Fruit fly (Drosophila melanogaster) whole organism: ENCODE data around the gene CG15728.

Experiments
- CG8478 ChIP-seq: fragments of >200 bp; optimal IDR thresholded peaks from 2 replicates; lab custom pipeline; 2018; ENCODE audit warnings: inconsistent platforms
- pan ChIP-seq: fragments of >200 bp; optimal IDR thresholded peaks from 2 replicates; lab custom pipeline; 2017
- psq ChIP-seq: fragments of >200 bp; optimal IDR thresholded peaks from 2 replicates; lab custom pipeline; 2017
- usp ChIP-seq: fragments of >200 bp; optimal IDR thresholded peaks from 2 replicates; lab custom pipeline; 2017; ENCODE audit warnings: missing biosample characterization, missing genetic modification characterization, mixed read lengths

DNA sequence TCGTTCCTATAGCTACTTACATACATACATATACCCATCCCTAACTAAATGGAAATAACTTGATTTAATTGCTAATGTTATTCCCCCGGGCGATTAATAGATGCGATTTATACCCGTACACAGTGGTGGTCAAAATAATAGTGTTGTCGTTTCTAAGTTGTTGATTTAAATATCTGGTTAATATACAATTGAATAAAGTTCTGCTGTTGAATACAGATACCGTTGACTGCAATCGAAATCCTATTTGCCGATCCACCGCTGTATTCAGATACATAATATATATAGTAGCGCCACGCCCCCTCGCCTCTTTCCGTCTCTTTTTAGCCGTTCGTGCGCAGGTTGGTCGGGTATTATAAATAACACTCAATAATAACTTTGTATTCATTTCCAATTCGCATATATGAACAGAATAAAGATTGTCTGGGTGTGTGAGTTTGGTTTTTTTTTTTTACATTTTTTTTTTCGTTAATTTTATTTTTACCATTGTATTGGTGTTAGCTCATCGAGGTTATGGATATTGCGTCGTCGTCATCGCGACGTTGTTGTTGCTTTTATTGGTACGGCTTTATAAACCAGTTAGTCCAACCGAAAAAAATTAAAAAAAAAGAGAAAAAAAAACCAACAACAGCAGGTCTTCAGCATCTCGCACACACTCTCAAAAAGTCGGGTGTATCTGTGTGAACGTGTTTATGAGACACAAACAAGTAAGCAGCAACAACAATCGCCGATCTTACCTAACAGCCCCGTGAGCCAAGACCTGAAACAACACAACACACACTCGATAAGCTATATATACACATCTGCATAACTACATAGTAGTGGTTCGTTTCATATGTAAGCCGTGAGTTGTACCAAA lies 48.5 kb downstream of the CG15728 start:
- TF ChIP-seq psq (lab: Kevin White, UChicago) = no peak
- TF ChIP-seq usp (GFP tag; lab: Kevin White, UChicago) = no peak
- TF ChIP-seq pan = no peak
- TF ChIP-seq CG8478 (lab: Kevin White, UChicago) = no peak
